Worm (Caenorhabditis elegans): ENCODE measurements around the gene sss-1.

The sss-1 gene

DNA sequence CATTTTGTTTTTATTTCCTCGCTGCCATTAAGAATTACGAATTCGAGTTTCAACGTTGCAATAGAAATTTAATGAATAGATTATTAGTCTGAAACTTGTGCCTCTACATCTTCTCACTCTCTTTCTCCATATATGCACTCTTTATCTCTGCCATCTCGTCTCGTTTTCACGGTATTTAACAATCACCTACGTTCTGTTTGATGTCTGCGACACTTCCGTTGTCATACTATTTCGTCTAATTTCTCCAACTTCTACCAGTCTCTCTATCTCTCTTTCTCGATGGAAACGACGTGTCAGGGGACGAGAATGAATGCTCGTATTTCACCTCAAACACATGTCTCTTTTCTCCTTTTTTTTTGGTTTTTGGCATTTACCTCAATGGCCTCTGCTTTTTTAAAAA, 19.7 kb downstream of the sss-1 start:
- peak; percentile 34 for TF ChIP-seq ceh-31 (tag; optimal IDR thresholded peaks at IDR 0.05)
- peak; percentile 79 for TF ChIP-seq ceh-34 (tag; optimal IDR thresholded peaks at IDR 0.05)
- peak; percentile 9 for TF ChIP-seq unc-55 (GFP tag; optimal IDR thresholded peaks at IDR 0.05)
- peak; percentile 11 for TF ChIP-seq ceh-18 (tag; optimal IDR thresholded peaks at IDR 0.05)
- no peak for TF ChIP-seq elt-2 (tag; optimal IDR thresholded peaks at IDR 0.05)
- TF ChIP-seq nfya-1 (tag; optimal IDR thresholded peaks at IDR 0.05), result peak; percentile 28
- TF ChIP-seq hlh-30 (tag; optimal IDR thresholded peaks at IDR 0.05; ENCODE audit: insufficient read depth), result peak; percentile 31
- TF ChIP-seq tbx-2 (tag; optimal IDR thresholded peaks at IDR 0.05), result no peak
- TF ChIP-seq unc-42 (tag; optimal IDR thresholded peaks at IDR 0.05), result no peak
- TF ChIP-seq fkh-6 (tag; optimal IDR thresholded peaks at IDR 0.05), result no peak
- TF ChIP-seq pat-9 (tag; optimal IDR thresholded peaks at IDR 0.05), result no peak
- no peak for TF ChIP-seq K02D7.2 (tag; optimal IDR thresholded peaks at IDR 0.05)
- no peak for TF ChIP-seq dmd-4 (tag; optimal IDR thresholded peaks at IDR 0.05; ENCODE audit: borderline replicate concordance)

- TF ChIP-seq unc-42 (tag; optimal IDR thresholded peaks at IDR 0.05), result no peak
Observed at ce11 chrIV:9872786-9873185, 20.8 kb downstream of the sss-1 start.

DNA sequence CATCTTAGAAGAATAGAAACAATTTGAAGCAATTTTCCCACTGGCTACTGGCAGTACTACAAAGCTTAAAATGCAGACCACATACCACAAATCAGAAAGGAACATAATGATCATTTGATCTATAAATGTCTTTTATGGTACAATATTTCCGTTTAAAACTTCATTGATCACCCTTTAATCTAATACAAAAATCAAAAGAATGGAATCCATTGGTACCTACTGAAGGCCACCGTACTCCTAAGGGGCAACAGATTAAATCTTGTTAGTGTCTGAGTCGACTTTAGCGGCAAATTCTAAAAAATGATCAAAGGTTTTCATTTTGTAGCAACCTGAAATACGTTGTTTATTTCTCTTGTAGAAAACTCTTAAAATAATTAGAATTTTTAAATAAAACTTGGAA, 21.3 kb downstream of the sss-1 start:
- TF ChIP-seq ceh-31 (tag; optimal IDR thresholded peaks at IDR 0.05), result no peak
- TF ChIP-seq F13H6.1 (tag; optimal IDR thresholded peaks at IDR 0.05), result no peak
- no peak for TF ChIP-seq rnt-1 (tag; optimal IDR thresholded peaks at IDR 0.05)
- TF ChIP-seq ama-1 (optimal IDR thresholded peaks at IDR 0.05), result no peak
- TF ChIP-seq tbx-7 (tag; optimal IDR thresholded peaks at IDR 0.05), result no peak
- TF ChIP-seq unc-86 (tag; optimal IDR thresholded peaks at IDR 0.05), result no peak
- no peak for TF ChIP-seq pag-3 (tag; optimal IDR thresholded peaks at IDR 0.05; ENCODE audit: borderline replicate concordance)
- no peak for TF ChIP-seq nfya-1 (tag; optimal IDR thresholded peaks at IDR 0.05)
- TF ChIP-seq npax-4 (tag; optimal IDR thresholded peaks at IDR 0.05), result no peak
- no peak for TF ChIP-seq syd-9 (tag; optimal IDR thresholded peaks at IDR 0.05)
- TF ChIP-seq K02D7.2 (tag; optimal IDR thresholded peaks at IDR 0.05), result no peak
- no peak for TF ChIP-seq K09A11.1 (tag; optimal IDR thresholded peaks at IDR 0.05; ENCODE audit: insufficient read depth)
- TF ChIP-seq ceh-6 (GFP tag; optimal IDR thresholded peaks at IDR 0.05), result no peak
- no peak for TF ChIP-seq madf-2 (tag; optimal IDR thresholded peaks at IDR 0.05)
- no peak for TF ChIP-seq dmd-4 (tag; optimal IDR thresholded peaks at IDR 0.05; ENCODE audit: borderline replicate concordance)
- no peak for TF ChIP-seq ceh-30 (tag; optimal IDR thresholded peaks at IDR 0.05)
- TF ChIP-seq ztf-16 (tag; optimal IDR thresholded peaks at IDR 0.05), result no peak
- TF ChIP-seq ceh-24 (tag; optimal IDR thresholded peaks at IDR 0.05), result no peak

ce11 chrIV:9869344-9869743, 24.2 kb downstream of the sss-1 start:
- TF ChIP-seq K09A11.1 (tag; optimal IDR thresholded peaks at IDR 0.05; ENCODE audit: insufficient read depth) (no peak), madf-2 (tag; optimal IDR thresholded peaks at IDR 0.05) (no peak), tbx-2 (tag; optimal IDR thresholded peaks at IDR 0.05) (no peak), hlh-8 (tag; optimal IDR thresholded peaks at IDR 0.05) (no peak), dve-1 (tag; optimal IDR thresholded peaks at IDR 0.05) (no peak), ceh-6 (GFP tag; optimal IDR thresholded peaks at IDR 0.05) (no peak), pax-1 (tag; optimal IDR thresholded peaks at IDR 0.05) (no peak), rnt-1 (tag; optimal IDR thresholded peaks at IDR 0.05) (no peak), elt-4 (tag; optimal IDR thresholded peaks at IDR 0.05) (no peak), F13H6.1 (tag; optimal IDR thresholded peaks at IDR 0.05) (no peak), hlh-6 (tag; optimal IDR thresholded peaks at IDR 0.05) (no peak), ztf-16 (tag; optimal IDR thresholded peaks at IDR 0.05) (no peak), ets-4 (tag; optimal IDR thresholded peaks at IDR 0.05) (no peak), ceh-19 (GFP tag; optimal IDR thresholded peaks at IDR 0.05) (no peak), unc-55 (GFP tag; optimal IDR thresholded peaks at IDR 0.05) (no peak), fkh-6 (tag; optimal IDR thresholded peaks at IDR 0.05) (no peak), hlh-15 (tag; optimal IDR thresholded peaks at IDR 0.05) (no peak)

DNA sequence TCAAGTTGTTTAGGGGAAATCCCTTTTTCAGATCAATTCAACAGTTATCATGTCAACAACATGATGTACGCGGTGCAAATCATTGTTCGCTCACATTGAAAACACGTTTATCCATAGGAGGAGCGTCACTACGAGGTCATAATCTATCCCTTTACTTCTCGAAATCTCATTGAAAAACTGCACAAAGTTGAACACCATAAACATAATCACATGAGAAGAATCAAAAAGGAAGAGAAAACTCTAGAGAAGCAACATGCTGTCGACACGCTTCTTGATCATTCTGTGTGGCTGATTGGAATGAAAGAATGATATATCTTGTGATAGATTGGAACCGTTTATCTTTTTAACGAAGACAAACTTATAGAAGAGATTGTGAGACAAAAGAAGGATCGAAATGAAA, 25.6 kb downstream of the sss-1 start:
- TF ChIP-seq pax-1 (tag; optimal IDR thresholded peaks at IDR 0.05) (no peak), ceh-6 (GFP tag; optimal IDR thresholded peaks at IDR 0.05) (no peak), tbx-7 (tag; optimal IDR thresholded peaks at IDR 0.05) (no peak), ceh-2 (tag; optimal IDR thresholded peaks at IDR 0.05) (no peak), T23F11.4 (GFP tag; optimal IDR thresholded peaks at IDR 0.05) (no peak), F13H6.1 (tag; optimal IDR thresholded peaks at IDR 0.05) (no peak), C08G9.2 (tag; optimal IDR thresholded peaks at IDR 0.05) (no peak), eyg-1 (tag; optimal IDR thresholded peaks at IDR 0.05) (no peak), ahr-1 (tag; optimal IDR thresholded peaks at IDR 0.05) (no peak), hlh-15 (tag; optimal IDR thresholded peaks at IDR 0.05) (no peak), sox-2 (GFP tag; IDR thresholded peaks at IDR 0.05) (no peak), pqm-1 (tag; optimal IDR thresholded peaks at IDR 0.05) (no peak)
